Worm (Caenorhabditis elegans) whole organism, mixed stage, embryonic: ENCODE data around the gene mrpl-35.
A peak's percentile ranks its signal among the peaks of the same experiment; 100 is the strongest.

Experiments used
- M03D4.4 ChIP-seq: sonication (generic microtip); optimal IDR thresholded peaks from 2 replicates; lab custom pipeline; 2017; ENCODE audit warnings: mild to moderate bottlenecking, missing genetic modification characterization, missing compliant biosample characterization
- bed-3 ChIP-seq: fragments of 200-800 bp; sonication (Bioruptor generic); optimal IDR thresholded peaks from 3 replicates; lab custom pipeline; 2018; ENCODE audit warnings: mild to moderate bottlenecking, missing genetic modification characterization, moderate library complexity, missing compliant biosample characterization
- blmp-1 ChIP-seq: fragments of 150-350 bp; optimal IDR thresholded peaks from 2 replicates; lab custom pipeline; 2014; ENCODE audit warnings: missing biosample characterization, missing genetic modification characterization
- ceh-39 ChIP-seq: fragments of 150-350 bp; optimal IDR thresholded peaks from 2 replicates; lab custom pipeline; 2014; ENCODE audit warnings: missing biosample characterization, missing genetic modification characterization
- ceh-43 ChIP-seq: fragments of 200-800 bp; sonication (Bioruptor generic); optimal IDR thresholded peaks from 2 replicates; lab custom pipeline; 2018; ENCODE audit warnings: mild to moderate bottlenecking, missing genetic modification characterization, moderate library complexity, missing compliant biosample characterization
- ceh-83 ChIP-seq: fragments of 200-800 bp; sonication (Bioruptor generic); optimal IDR thresholded peaks from 2 replicates; lab custom pipeline; 2018; ENCODE audit warnings: mild to moderate bottlenecking, missing genetic modification characterization, missing compliant biosample characterization
- ces-1 ChIP-seq: fragments of 150-350 bp; optimal IDR thresholded peaks from 2 replicates; lab custom pipeline; 2014; ENCODE audit warnings: missing biosample characterization, missing genetic modification reagents, missing genetic modification characterization
- cnd-1 ChIP-seq: fragments of 200-800 bp; sonication (Bioruptor generic); optimal IDR thresholded peaks from 2 replicates; lab custom pipeline; 2018; ENCODE audit warnings: mild to moderate bottlenecking, missing genetic modification characterization, missing compliant biosample characterization
- drap-1 ChIP-seq: fragments of 200-800 bp; sonication (Bioruptor generic); optimal IDR thresholded peaks from 3 replicates; lab custom pipeline; 2018; ENCODE audit warnings: mild to moderate bottlenecking, missing genetic modification characterization, missing compliant biosample characterization
- elt-3 ChIP-seq: fragments of 150-350 bp; optimal IDR thresholded peaks from 2 replicates; lab custom pipeline; 2014; ENCODE audit warnings: missing biosample characterization, missing genetic modification characterization
- flh-1 ChIP-seq: fragments of 200-800 bp; sonication (Bioruptor generic); optimal IDR thresholded peaks from 2 replicates; lab custom pipeline; 2018; ENCODE audit warnings: mild to moderate bottlenecking, missing genetic modification characterization, moderate library complexity, missing compliant biosample characterization
- ham-2 ChIP-seq: fragments of 200-800 bp; sonication (Bioruptor generic); optimal IDR thresholded peaks from 2 replicates; lab custom pipeline; 2018; ENCODE audit warnings: mild to moderate bottlenecking, missing genetic modification characterization, missing compliant biosample characterization
- hlh-1 ChIP-seq: fragments of 150-350 bp; optimal IDR thresholded peaks from 2 replicates; lab custom pipeline; 2014; ENCODE audit warnings: missing biosample characterization, missing genetic modification reagents, missing genetic modification characterization
- lin-13 ChIP-seq: fragments of 150-350 bp; optimal IDR thresholded peaks from 2 replicates; lab custom pipeline; 2014; ENCODE audit warnings: missing biosample characterization, missing genetic modification characterization
- lsy-2 ChIP-seq: fragments of 150-350 bp; optimal IDR thresholded peaks from 2 replicates; lab custom pipeline; 2014; ENCODE audit warnings: missing biosample characterization, missing genetic modification characterization
- mab-5 ChIP-seq: fragments of 150-350 bp; optimal IDR thresholded peaks from 2 replicates; lab custom pipeline; 2014; ENCODE audit warnings: missing biosample characterization, missing genetic modification characterization
- mep-1 ChIP-seq: fragments of 150-350 bp; optimal IDR thresholded peaks from 2 replicates; lab custom pipeline; 2017; ENCODE audit warnings: missing biosample characterization, missing genetic modification reagents, missing genetic modification characterization, inconsistent platforms
- mls-2 ChIP-seq: sonication (generic microtip); optimal IDR thresholded peaks from 2 replicates; lab custom pipeline; 2016; ENCODE audit warnings: mild to moderate bottlenecking, missing genetic modification characterization, moderate library complexity, missing compliant biosample characterization
- nhr-237 ChIP-seq: fragments of 150-350 bp; optimal IDR thresholded peaks from 2 replicates; lab custom pipeline; 2014; ENCODE audit warnings: missing biosample characterization, missing genetic modification characterization
- nhr-28 ChIP-seq: fragments of 150-350 bp; optimal IDR thresholded peaks from 2 replicates; lab custom pipeline; 2014; ENCODE audit warnings: missing biosample characterization, missing genetic modification characterization
- nhr-76 ChIP-seq: sonication (generic microtip); optimal IDR thresholded peaks from 2 replicates; lab custom pipeline; 2017; ENCODE audit warnings: missing biosample characterization, missing genetic modification characterization
- pha-4 ChIP-seq: fragments of 150-350 bp; optimal IDR thresholded peaks from 2 replicates; lab custom pipeline; 2018; ENCODE audit warnings: missing biosample characterization, missing genetic modification reagents, missing genetic modification characterization
- sem-2 ChIP-seq: fragments of 200-800 bp; sonication (Bioruptor generic); optimal IDR thresholded peaks from 2 replicates; lab custom pipeline; 2018; ENCODE audit warnings: mild to moderate bottlenecking, missing genetic modification characterization, missing compliant biosample characterization
- snpc-4 ChIP-seq: fragments of 150-350 bp; optimal IDR thresholded peaks from 2 replicates; lab custom pipeline; 2014; ENCODE audit warnings: missing biosample characterization, missing genetic modification characterization
- sptf-1 ChIP-seq: sonication (generic microtip); optimal IDR thresholded peaks from 2 replicates; lab custom pipeline; 2017; ENCODE audit warnings: mild to moderate bottlenecking, missing genetic modification characterization, moderate library complexity, missing compliant biosample characterization
- tbx-8 ChIP-seq: fragments of 200-800 bp; sonication (Bioruptor generic); optimal IDR thresholded peaks from 2 replicates; lab custom pipeline; 2018; ENCODE audit warnings: mild to moderate bottlenecking, missing genetic modification characterization, moderate library complexity, missing compliant biosample characterization
- unc-120 ChIP-seq: sonication (generic microtip); optimal IDR thresholded peaks from 2 replicates; lab custom pipeline; 2017; ENCODE audit warnings: missing genetic modification characterization, missing compliant biosample characterization; ENCODE audit not compliant: poor library complexity, severe bottlenecking
- unc-39 ChIP-seq: fragments of 150-350 bp; optimal IDR thresholded peaks from 2 replicates; lab custom pipeline; 2014; ENCODE audit warnings: missing biosample characterization, missing genetic modification characterization
- unc-62 ChIP-seq: fragments of 150-350 bp; optimal IDR thresholded peaks from 2 replicates; lab custom pipeline; 2014; ENCODE audit warnings: missing biosample characterization, missing genetic modification reagents, missing genetic modification characterization
- zip-8 ChIP-seq: fragments of 150-350 bp; optimal IDR thresholded peaks from 2 replicates; lab custom pipeline; 2014; ENCODE audit warnings: missing biosample characterization, missing genetic modification characterization
- ztf-11 ChIP-seq: fragments of 150-350 bp; optimal IDR thresholded peaks from 2 replicates; lab custom pipeline; 2014; ENCODE audit warnings: missing biosample characterization, missing genetic modification characterization

mrpl-35 gene

ce11 chrIII:3502215-3502838 is 7.7 kb upstream of the mrpl-35 start, which contains the start of gene M01F1.8:
TSS of gene M01F1.8 (minus strand) at chrIII:3502549.
- TF ChIP-seq ham-2 (GFP tag; lab: Kevin White, UChicago) (no peak), elt-3 (tag; lab: Kevin White, UChicago) (no peak), tbx-8 (no peak), hlh-1 (tag; lab: Kevin White, UChicago) (no peak), unc-120 (no peak), M03D4.4 (no peak), ceh-43 (GFP tag; lab: Kevin White, UChicago) (no peak), unc-62 (no peak), bed-3 (GFP tag; lab: Kevin White, UChicago) (no peak), ztf-11 (tag; lab: Kevin White, UChicago) (no peak), snpc-4 (tag; lab: Kevin White, UChicago) (no peak)

- TF ChIP-seq blmp-1 (no peak), ceh-43 (GFP tag; lab: Kevin White, UChicago) (no peak), mls-2 (no peak), lin-13 (tag; lab: Kevin White, UChicago) (no peak)
Measured at ce11 chrIII:3503286-3503685, 6.8 kb upstream of the mrpl-35 start, which contains the start of gene rpl-16. TSS of gene rpl-16 (minus strand) at chrIII:3503604.

- TF ChIP-seq pha-4 (no peak), unc-120 (no peak), lin-13 (tag; lab: Kevin White, UChicago) (no peak), ham-2 (GFP tag; lab: Kevin White, UChicago) (no peak), nhr-28 (tag; lab: Kevin White, UChicago) (no peak), elt-3 (tag; lab: Kevin White, UChicago) (no peak), flh-1 (GFP tag; lab: Kevin White, UChicago) (no peak), cnd-1 (tag; lab: Kevin White, UChicago) (no peak), snpc-4 (tag; lab: Kevin White, UChicago) (no peak), zip-8 (tag; lab: Kevin White, UChicago) (no peak), sem-2 (GFP tag; lab: Kevin White, UChicago) (no peak), ceh-83 (GFP tag; lab: Kevin White, UChicago) (no peak)
Measured at ce11 chrIII:3504239-3504638, 5.8 kb upstream of the mrpl-35 start.

- TF ChIP-seq ham-2 (GFP tag; lab: Kevin White, UChicago) (peak; percentile 58), ceh-39 (tag; lab: Kevin White, UChicago) (no peak), tbx-8 (peak; percentile 58), mep-1 (peak; percentile 92), pha-4 (peak; percentile 87), ztf-11 (tag; lab: Kevin White, UChicago) (peak; percentile 15), sptf-1 (tag; lab: Kevin White, UChicago) (peak; percentile 81), flh-1 (GFP tag; lab: Kevin White, UChicago) (no peak), nhr-28 (tag; lab: Kevin White, UChicago) (no peak), unc-39 (tag; lab: Kevin White, UChicago) (no peak), unc-120 (peak; percentile 58), ceh-43 (GFP tag; lab: Kevin White, UChicago) (peak; percentile 31), blmp-1 (no peak), ces-1 (peak; percentile 61), nhr-76 (tag; lab: Kevin White, UChicago) (no peak), mab-5 (tag; lab: Kevin White, UChicago) (no peak), unc-62 (no peak), bed-3 (GFP tag; lab: Kevin White, UChicago) (no peak), lin-13 (tag; lab: Kevin White, UChicago) (peak; percentile 86), nhr-237 (tag; lab: Kevin White, UChicago) (peak; percentile 64), lsy-2 (tag; lab: Kevin White, UChicago) (peak; percentile 96), snpc-4 (tag; lab: Kevin White, UChicago) (no peak), M03D4.4 (peak; percentile 62), ceh-83 (GFP tag; lab: Kevin White, UChicago) (no peak), drap-1 (no peak), hlh-1 (tag; lab: Kevin White, UChicago) (peak; percentile 80)
Measured at ce11 chrIII:3505051-3505548, 4.9 kb upstream of the mrpl-35 start, which contains the start of gene lias-1. TSS of gene lias-1 (minus strand) at chrIII:3505101.
